Worm (Caenorhabditis elegans) whole organism, L4 larva: ENCODE results near the gene xtr-1.
A peak's percentile ranks its signal among the peaks of the same experiment; 100 is the strongest.

Experiments
- F26F4.8 ChIP-seq: fragments of 200-800 bp; sonication (Bioruptor generic); conservative IDR thresholded peaks from 2 replicates; pipeline ENCODE4 v1.3.6; 2022; ENCODE audit warnings: missing genetic modification characterization, missing compliant biosample characterization
- R02D3.7 ChIP-seq: fragments of 150-350 bp; sonication (generic microtip); optimal IDR thresholded peaks from 3 replicates; lab custom pipeline; 2014; ENCODE audit warnings: missing biosample characterization, missing genetic modification characterization
- T26A8.4 ChIP-seq: fragments of 200-800 bp; sonication (Bioruptor generic); IDR thresholded peaks from 2 replicates; pipeline ENCODE4 v1.3.6; 2022; ENCODE audit warnings: missing genetic modification characterization, missing compliant biosample characterization
- Y105C5A.15 ChIP-seq: fragments of 200-800 bp; sonication (Bioruptor generic); IDR thresholded peaks from 2 replicates; pipeline ENCODE4 v1.3.6; 2022; ENCODE audit warnings: missing genetic modification characterization, missing compliant biosample characterization
- aha-1 ChIP-seq: fragments of 150-350 bp; peaks from one replicate; lab custom pipeline; 2014; ENCODE audit warnings: missing biosample characterization, missing genetic modification characterization
- aly-2 ChIP-seq: sonication (generic microtip); optimal IDR thresholded peaks from 2 replicates; lab custom pipeline; 2018; ENCODE audit warnings: missing biosample characterization, missing genetic modification characterization
- arid-1 ChIP-seq: fragments of 200-800 bp; sonication (Bioruptor generic); conservative IDR thresholded peaks from 2 replicates; pipeline ENCODE4 v1.3.6; 2022; ENCODE audit warnings: missing genetic modification reagents, missing genetic modification characterization, missing compliant biosample characterization
- ceh-20 ChIP-seq: fragments of 200-800 bp; sonication (Bioruptor generic); IDR thresholded peaks from 2 replicates; pipeline ENCODE4 v1.3.6; 2022; ENCODE audit warnings: missing genetic modification reagents, missing genetic modification characterization, missing compliant biosample characterization
- daf-16 ChIP-seq, 3 experiments: sonication (generic microtip); optimal IDR thresholded peaks; 2 replicates each; lab custom pipeline; 2016 to 2017; ENCODE audit warnings: missing genetic modification characterization in 3 of 3, missing genetic modification reagents in 3 of 3, mild to moderate bottlenecking in 2 of 3, missing compliant biosample characterization in 2 of 3, missing biosample characterization in 1 of 3, moderate library complexity in 1 of 3
- daf-8 ChIP-seq: fragments of 200-800 bp; sonication (Bioruptor generic); IDR thresholded peaks from 2 replicates; pipeline ENCODE4 v1.3.6; 2022; ENCODE audit warnings: missing genetic modification characterization, missing compliant biosample characterization
- dmd-6 ChIP-seq: fragments of 200-800 bp; sonication (Bioruptor generic); IDR thresholded peaks from 2 replicates; pipeline ENCODE4 v1.3.6; 2022; ENCODE audit warnings: missing genetic modification reagents, missing genetic modification characterization, missing compliant biosample characterization
- duxl-1 ChIP-seq: sonication (generic microtip); optimal IDR thresholded peaks from 2 replicates; lab custom pipeline; 2016; ENCODE audit warnings: mild to moderate bottlenecking, missing genetic modification characterization, moderate library complexity, missing compliant biosample characterization; ENCODE audit not compliant: poor library complexity
- egl-43 ChIP-seq: fragments of 200-800 bp; sonication (Bioruptor generic); IDR thresholded peaks from 2 replicates; pipeline ENCODE4 v1.3.6; 2022; ENCODE audit warnings: missing genetic modification reagents, missing genetic modification characterization, missing compliant biosample characterization
- fos-1 ChIP-seq: fragments of 150-350 bp; optimal IDR thresholded peaks from 2 replicates; lab custom pipeline; 2014; ENCODE audit warnings: missing biosample characterization, missing genetic modification characterization
- hlh-11 ChIP-seq: fragments of 200-800 bp; sonication (Bioruptor generic); optimal IDR thresholded peaks from 2 replicates; lab custom pipeline; 2018; ENCODE audit warnings: mild to moderate bottlenecking, missing genetic modification characterization, missing compliant biosample characterization
- jun-1 ChIP-seq: fragments of 150-350 bp; optimal IDR thresholded peaks from 2 replicates; lab custom pipeline; 2014; ENCODE audit warnings: missing biosample characterization, missing genetic modification reagents, missing genetic modification characterization
- lin-1 ChIP-seq: fragments of 200-800 bp; sonication (Bioruptor generic); IDR thresholded peaks from 2 replicates; pipeline ENCODE4 v1.3.6; 2022; ENCODE audit warnings: missing genetic modification reagents, missing genetic modification characterization, missing compliant biosample characterization
- lin-15B ChIP-seq: fragments of 150-350 bp; sonication (generic microtip); optimal IDR thresholded peaks from 3 replicates; lab custom pipeline; 2014; ENCODE audit warnings: missing biosample characterization, missing genetic modification characterization
- lin-29 ChIP-seq: fragments of 200-800 bp; sonication (Bioruptor generic); IDR thresholded peaks from 2 replicates; pipeline ENCODE4 v1.3.6; 2022; ENCODE audit warnings: missing genetic modification reagents, missing genetic modification characterization, missing compliant biosample characterization
- lir-3 ChIP-seq: sonication (generic microtip); optimal IDR thresholded peaks from 2 replicates; lab custom pipeline; 2016; ENCODE audit warnings: mild to moderate bottlenecking, missing genetic modification characterization, missing compliant biosample characterization
- mxl-3 ChIP-seq: fragments of 200-800 bp; sonication (Bioruptor generic); optimal IDR thresholded peaks from 2 replicates; lab custom pipeline; 2018; ENCODE audit warnings: mild to moderate bottlenecking, missing genetic modification characterization, missing compliant biosample characterization
- nhr-11 ChIP-seq: fragments of 150-350 bp; optimal IDR thresholded peaks from 2 replicates; lab custom pipeline; 2014; ENCODE audit warnings: missing biosample characterization, missing genetic modification characterization
- nhr-25 ChIP-seq: sonication (generic microtip); optimal IDR thresholded peaks from 2 replicates; lab custom pipeline; 2017; ENCODE audit warnings: missing genetic modification characterization, mild to moderate bottlenecking, missing compliant biosample characterization, antibody characterized with exemption, moderate library complexity, borderline replicate concordance; ENCODE audit not compliant: insufficient read depth
- nhr-28 ChIP-seq: fragments of 150-350 bp; optimal IDR thresholded peaks from 2 replicates; lab custom pipeline; 2014; ENCODE audit warnings: missing biosample characterization, missing genetic modification characterization
- nhr-48 ChIP-seq: sonication (generic microtip); optimal IDR thresholded peaks from 2 replicates; lab custom pipeline; 2016; ENCODE audit warnings: mild to moderate bottlenecking, missing genetic modification characterization, missing compliant biosample characterization
- nhr-77 ChIP-seq: fragments of 150-350 bp; optimal IDR thresholded peaks from 2 replicates; lab custom pipeline; 2014; ENCODE audit warnings: missing biosample characterization, missing genetic modification characterization
- rbr-2 ChIP-seq: sonication (generic microtip); optimal IDR thresholded peaks from 2 replicates; lab custom pipeline; 2016; ENCODE audit warnings: missing genotype, missing genetic modification characterization, missing compliant biosample characterization
- saeg-2 ChIP-seq: fragments of 200-800 bp; sonication (Bioruptor generic); IDR thresholded peaks from 2 replicates; pipeline ENCODE4 v1.3.6; 2022; ENCODE audit warnings: missing genetic modification reagents, missing genetic modification characterization, missing compliant biosample characterization
- set-16 ChIP-seq: fragments of 200-800 bp; sonication (Bioruptor generic); IDR thresholded peaks from 2 replicates; pipeline ENCODE4 v1.3.6; 2022; ENCODE audit warnings: missing genetic modification reagents, missing genetic modification characterization, missing compliant biosample characterization
- spr-1 ChIP-seq: sonication (generic microtip); optimal IDR thresholded peaks from 2 replicates; lab custom pipeline; 2016; ENCODE audit warnings: mild to moderate bottlenecking, missing genetic modification characterization, missing compliant biosample characterization
- spr-3 ChIP-seq: fragments of 200-800 bp; sonication (Bioruptor generic); optimal IDR thresholded peaks from 2 replicates; lab custom pipeline; 2018; ENCODE audit warnings: mild to moderate bottlenecking, missing genetic modification characterization, missing compliant biosample characterization
- unc-130 ChIP-seq: sonication (generic microtip); optimal IDR thresholded peaks from 2 replicates; lab custom pipeline; 2016; ENCODE audit warnings: missing genetic modification reagents, missing genetic modification characterization, missing compliant biosample characterization
- unc-62 ChIP-seq, 3 experiments: fragments of 150-350 bp in 1 of 3; sonication (generic microtip); optimal IDR thresholded peaks in 2 of 3; peaks in 1 of 3; 1 replicate in 1 of 3; 2 replicates in 2 of 3; lab custom pipeline; 2014 to 2017; ENCODE audit warnings: missing biosample characterization in 3 of 3, missing genetic modification characterization in 3 of 3, missing genetic modification reagents in 3 of 3, missing genotype in 1 of 3

Gene xtr-1

ce11 chrX:11852494-11852893 is at the start of gene xtr-1:
Gene xtr-1 (plus strand): TSS chrX:11852794.
- TF ChIP-seq aha-1 (peak; percentile 61), nhr-11 (tag; lab: Kevin White, UChicago) (no peak)

- TF ChIP-seq daf-16 (GFP tag; optimal IDR thresholded peaks at IDR 0.05; lab: Kevin White, UChicago) (no peak), daf-16 (tag; optimal IDR thresholded peaks at IDR 0.05; lab: Kevin White, UChicago) (peak; percentile 55), nhr-28 (peak; percentile 6), ceh-20 (GFP tag; lab: Robert Waterston, UW) (no peak)
Measured at ce11 chrX:11804057-11804456, 48.5 kb upstream of the xtr-1 start, which contains the start of gene C34E11.4. Gene C34E11.4 (plus strand): TSS chrX:11804210.

ce11 chrX:11806175-11806853 is 46.3 kb upstream of the xtr-1 start:
- no peak for TF ChIP-seq fos-1 (tag; lab: Kevin White, UChicago)
- TF ChIP-seq unc-62 (GFP tag; optimal IDR thresholded peaks at IDR 0.05 in 1 of 2; lab: Kevin White, UChicago), result peak in 1 of 2 experiments; percentile 79
- no peak for TF ChIP-seq unc-62 (tag; optimal IDR thresholded peaks at IDR 0.05; lab: Kevin White, UChicago)
- TF ChIP-seq rbr-2 (tag; lab: Kevin White, UChicago), result no peak
- 0 out of 2 replicates have a peak, but pooled peaks have one; percentile 26 for TF ChIP-seq egl-43 (GFP tag; lab: Robert Waterston, UW)
- peak; percentile 53 for TF ChIP-seq set-16 (GFP tag; lab: Robert Waterston, UW)

ce11 chrX:11814667-11815066 is 37.9 kb upstream of the xtr-1 start, which contains the start of gene C34E11.2:
Gene C34E11.2 (minus strand): TSS chrX:11814750.
- TF ChIP-seq nhr-77 (tag; lab: Kevin White, UChicago) (no peak), mxl-3 (GFP tag; lab: Kevin White, UChicago) (no peak), daf-8 (GFP tag; lab: Robert Waterston, UW) (no peak), saeg-2 (GFP tag; lab: Robert Waterston, UW) (no peak), lin-15B (no peak), set-16 (GFP tag; lab: Robert Waterston, UW) (peak; percentile 87), T26A8.4 (no peak), egl-43 (GFP tag; lab: Robert Waterston, UW) (0 out of 2 replicates have a peak, but pooled peaks have one; percentile 44)

ce11 chrX:11816825-11817224 is 35.8 kb upstream of the xtr-1 start:
- no peak for TF ChIP-seq arid-1 (GFP tag; lab: Robert Waterston, UW)
- TF ChIP-seq aha-1, result peak; percentile 92
- no peak for TF ChIP-seq lir-3

- TF ChIP-seq daf-16 (GFP tag; optimal IDR thresholded peaks at IDR 0.05; lab: Kevin White, UChicago) (peak in 1 of 2 experiments; percentile 41), daf-16 (tag; optimal IDR thresholded peaks at IDR 0.05; lab: Kevin White, UChicago) (no peak), R02D3.7 (tag; lab: Kevin White, UChicago) (no peak)
Measured at ce11 chrX:11818711-11819110, 33.9 kb upstream of the xtr-1 start.

ce11 chrX:11821159-11821720 is 31.4 kb upstream of the xtr-1 start:
- TF ChIP-seq aha-1, result peak; percentile 90
- peak; percentile 19 for TF ChIP-seq hlh-11
- TF ChIP-seq jun-1 (tag; lab: Kevin White, UChicago), result no peak
- TF ChIP-seq unc-62 (GFP tag; optimal IDR thresholded peaks at IDR 0.05 in 1 of 2; lab: Kevin White, UChicago), result peak in 1 of 2 experiments; percentile 94
- no peak for TF ChIP-seq unc-62 (tag; optimal IDR thresholded peaks at IDR 0.05; lab: Kevin White, UChicago)

- TF ChIP-seq lin-29, result no peak
- TF ChIP-seq set-16 (GFP tag; lab: Robert Waterston, UW), result no peak
- no peak for TF ChIP-seq dmd-6
- TF ChIP-seq mxl-3 (GFP tag; lab: Kevin White, UChicago), result no peak
- TF ChIP-seq spr-3 (GFP tag; lab: Kevin White, UChicago), result no peak
- TF ChIP-seq F26F4.8 (GFP tag; lab: Robert Waterston, UW), result no peak
- no peak for TF ChIP-seq unc-130 (GFP tag; lab: Kevin White, UChicago)
- TF ChIP-seq lin-15B, result no peak
- TF ChIP-seq daf-8 (GFP tag; lab: Robert Waterston, UW), result no peak
- TF ChIP-seq aly-2, result no peak
- TF ChIP-seq nhr-25 (tag; lab: Kevin White, UChicago), result no peak
- TF ChIP-seq duxl-1 (tag; lab: Kevin White, UChicago), result no peak
- TF ChIP-seq spr-1 (tag; lab: Kevin White, UChicago), result no peak
- TF ChIP-seq jun-1 (tag; lab: Kevin White, UChicago), result no peak
- no peak for TF ChIP-seq nhr-48 (tag; lab: Kevin White, UChicago)
- no peak for TF ChIP-seq Y105C5A.15 (GFP tag; lab: Robert Waterston, UW)
- no peak for TF ChIP-seq lin-1 (GFP tag; lab: Robert Waterston, UW)
Measured at ce11 chrX:11823704-11824103, 28.9 kb upstream of the xtr-1 start, which contains the start of gene tag-241. Gene tag-241 (plus strand): TSS chrX:11824004.
